Fruit fly (Drosophila melanogaster) Kc167 (cell line): ENCODE measurements around the gene Tsen34.

ENCODE experiments used
- insv ChIP-seq: fragments of >200 bp; optimal IDR thresholded peaks from 3 replicates; lab custom pipeline; 2018; ENCODE audit warnings: missing external identifiers
- psq ChIP-seq: fragments of >200 bp; optimal IDR thresholded peaks from 2 replicates; lab custom pipeline; 2017; ENCODE audit warnings: missing external identifiers

- no peak for TF ChIP-seq psq
- TF ChIP-seq insv (lab: Kevin White, UChicago), result no peak
Observed at dm6 chr3L:14731790-14732189, 29.9 kb downstream of the Tsen34 start.
